Worm (Caenorhabditis elegans) whole organism, L4 larva: ENCODE measurements around the gene ceh-43.

Experiments used
- F26F4.8 ChIP-seq: fragments of 200-800 bp; sonication (Bioruptor generic); conservative IDR thresholded peaks from 2 replicates; pipeline ENCODE4 v1.3.6; 2022; ENCODE audit warnings: missing genetic modification characterization, missing compliant biosample characterization
- F37D6.2 ChIP-seq: sonication (generic microtip); optimal IDR thresholded peaks from 2 replicates; lab custom pipeline; 2016; ENCODE audit warnings: mild to moderate bottlenecking, missing genetic modification characterization, missing compliant biosample characterization
- T20F7.1 ChIP-seq: fragments of 200-800 bp; sonication (Bioruptor generic); optimal IDR thresholded peaks from 2 replicates; lab custom pipeline; 2018; ENCODE audit warnings: mild to moderate bottlenecking, missing genetic modification characterization, missing compliant biosample characterization
- T26A8.4 ChIP-seq: fragments of 200-800 bp; sonication (Bioruptor generic); IDR thresholded peaks from 2 replicates; pipeline ENCODE4 v1.3.6; 2022; ENCODE audit warnings: missing genetic modification characterization, missing compliant biosample characterization
- Y48G9A.11 ChIP-seq: fragments of 200-800 bp; sonication (Bioruptor generic); IDR thresholded peaks from 2 replicates; pipeline ENCODE4 v1.3.6; 2022; ENCODE audit warnings: missing genetic modification reagents, missing genetic modification characterization, missing compliant biosample characterization
- Y5F2A.4 ChIP-seq: fragments of 200-800 bp; sonication (Bioruptor generic); optimal IDR thresholded peaks from 2 replicates; lab custom pipeline; 2018; ENCODE audit warnings: mild to moderate bottlenecking, missing genetic modification characterization, missing compliant biosample characterization
- ZK546.5 ChIP-seq, 2 experiments: sonication (generic microtip); optimal IDR thresholded peaks; 2 replicates each; lab custom pipeline; 2017; ENCODE audit warnings: missing biosample characterization in 2 of 2, missing genetic modification characterization in 2 of 2
- aha-1 ChIP-seq: fragments of 150-350 bp; peaks from one replicate; lab custom pipeline; 2014; ENCODE audit warnings: missing biosample characterization, missing genetic modification characterization
- attf-4 ChIP-seq: sonication (generic microtip); optimal IDR thresholded peaks from 3 replicates; lab custom pipeline; 2017; ENCODE audit warnings: missing biosample characterization, missing genetic modification characterization
- ceh-20 ChIP-seq: fragments of 200-800 bp; sonication (Bioruptor generic); IDR thresholded peaks from 2 replicates; pipeline ENCODE4 v1.3.6; 2022; ENCODE audit warnings: missing genetic modification reagents, missing genetic modification characterization, missing compliant biosample characterization
- ceh-44 ChIP-seq: fragments of 200-800 bp; sonication (Bioruptor generic); IDR thresholded peaks from 2 replicates; pipeline ENCODE4 v1.3.6; 2022; ENCODE audit warnings: missing genetic modification reagents, missing genetic modification characterization, missing compliant biosample characterization
- ctbp-1 ChIP-seq: fragments of 200-800 bp; sonication (Bioruptor generic); IDR thresholded peaks from 2 replicates; pipeline ENCODE4 v1.3.6; 2022; ENCODE audit warnings: missing genetic modification reagents, missing genetic modification characterization, missing compliant biosample characterization
- daf-12 ChIP-seq: fragments of 150-350 bp; optimal IDR thresholded peaks from 2 replicates; lab custom pipeline; 2014; ENCODE audit warnings: missing biosample characterization, missing genetic modification reagents, missing genetic modification characterization
- daf-8 ChIP-seq: fragments of 200-800 bp; sonication (Bioruptor generic); IDR thresholded peaks from 2 replicates; pipeline ENCODE4 v1.3.6; 2022; ENCODE audit warnings: missing genetic modification characterization, missing compliant biosample characterization
- dmd-8 ChIP-seq: fragments of 200-800 bp; sonication (Bioruptor generic); IDR thresholded peaks from 2 replicates; pipeline ENCODE4 v1.3.6; 2022; ENCODE audit warnings: missing genetic modification characterization, missing compliant biosample characterization
- dmd-9 ChIP-seq: fragments of 200-800 bp; sonication (Bioruptor generic); IDR thresholded peaks from 2 replicates; pipeline ENCODE4 v1.3.6; 2022; ENCODE audit warnings: missing genetic modification reagents, missing genetic modification characterization, missing compliant biosample characterization
- duxl-1 ChIP-seq: sonication (generic microtip); optimal IDR thresholded peaks from 2 replicates; lab custom pipeline; 2016; ENCODE audit warnings: mild to moderate bottlenecking, missing genetic modification characterization, moderate library complexity, missing compliant biosample characterization; ENCODE audit not compliant: poor library complexity
- fos-1 ChIP-seq: fragments of 150-350 bp; optimal IDR thresholded peaks from 2 replicates; lab custom pipeline; 2014; ENCODE audit warnings: missing biosample characterization, missing genetic modification characterization
- hlh-30 ChIP-seq: sonication (generic microtip); optimal IDR thresholded peaks from 2 replicates; lab custom pipeline; 2017; ENCODE audit warnings: antibody characterized with exemption, mild to moderate bottlenecking, missing genetic modification characterization, missing compliant biosample characterization; ENCODE audit not compliant: insufficient read depth
- hmg-1.1 ChIP-seq: fragments of 200-800 bp; sonication (Bioruptor generic); IDR thresholded peaks from 2 replicates; pipeline ENCODE4 v1.3.6; 2022; ENCODE audit warnings: missing genetic modification reagents, missing genetic modification characterization, missing compliant biosample characterization
- jun-1 ChIP-seq: fragments of 150-350 bp; optimal IDR thresholded peaks from 2 replicates; lab custom pipeline; 2014; ENCODE audit warnings: missing biosample characterization, missing genetic modification reagents, missing genetic modification characterization
- lin-1 ChIP-seq: fragments of 200-800 bp; sonication (Bioruptor generic); IDR thresholded peaks from 2 replicates; pipeline ENCODE4 v1.3.6; 2022; ENCODE audit warnings: missing genetic modification reagents, missing genetic modification characterization, missing compliant biosample characterization
- lin-13 ChIP-seq: fragments of 150-350 bp; optimal IDR thresholded peaks from 2 replicates; lab custom pipeline; 2014; ENCODE audit warnings: missing biosample characterization, missing genetic modification reagents, missing genetic modification characterization
- lin-15B ChIP-seq: fragments of 150-350 bp; sonication (generic microtip); optimal IDR thresholded peaks from 3 replicates; lab custom pipeline; 2014; ENCODE audit warnings: missing biosample characterization, missing genetic modification characterization
- lin-29 ChIP-seq: fragments of 200-800 bp; sonication (Bioruptor generic); IDR thresholded peaks from 2 replicates; pipeline ENCODE4 v1.3.6; 2022; ENCODE audit warnings: missing genetic modification reagents, missing genetic modification characterization, missing compliant biosample characterization
- lin-38 ChIP-seq: fragments of 200-800 bp; sonication (Bioruptor generic); IDR thresholded peaks from 2 replicates; pipeline ENCODE4 v1.3.6; 2022; ENCODE audit warnings: missing genetic modification reagents, missing genetic modification characterization, missing compliant biosample characterization
- lin-39 ChIP-seq: fragments of 150-350 bp; optimal IDR thresholded peaks from 2 replicates; lab custom pipeline; 2014; ENCODE audit warnings: missing biosample characterization, missing genetic modification reagents, missing genetic modification characterization
- lir-3 ChIP-seq: sonication (generic microtip); optimal IDR thresholded peaks from 2 replicates; lab custom pipeline; 2016; ENCODE audit warnings: mild to moderate bottlenecking, missing genetic modification characterization, missing compliant biosample characterization
- lsy-2 ChIP-seq, 2 experiments: fragments of 150-350 bp in 1 of 2; sonication (generic microtip) in 1 of 2; optimal IDR thresholded peaks; 2 replicates each; lab custom pipeline; 2014 to 2017; ENCODE audit warnings: missing biosample characterization in 2 of 2, missing genetic modification characterization in 2 of 2
- mdl-1 ChIP-seq, 2 experiments: fragments of 150-350 bp in 1 of 2; sonication (generic microtip) in 1 of 2; optimal IDR thresholded peaks; 2 replicates each; lab custom pipeline; 2014 to 2017; ENCODE audit warnings: missing biosample characterization in 2 of 2, missing genetic modification characterization in 2 of 2
- mxl-2 ChIP-seq: fragments of 200-800 bp; sonication (Bioruptor generic); conservative IDR thresholded peaks from 2 replicates; pipeline ENCODE4 v1.3.6; 2022; ENCODE audit warnings: missing genetic modification reagents, missing genetic modification characterization, missing compliant biosample characterization
- nhr-25 ChIP-seq: sonication (generic microtip); optimal IDR thresholded peaks from 2 replicates; lab custom pipeline; 2017; ENCODE audit warnings: missing genetic modification characterization, mild to moderate bottlenecking, missing compliant biosample characterization, antibody characterized with exemption, moderate library complexity, borderline replicate concordance; ENCODE audit not compliant: insufficient read depth
- nhr-48 ChIP-seq: sonication (generic microtip); optimal IDR thresholded peaks from 2 replicates; lab custom pipeline; 2016; ENCODE audit warnings: mild to moderate bottlenecking, missing genetic modification characterization, missing compliant biosample characterization
- nhr-76 ChIP-seq: fragments of 150-350 bp; optimal IDR thresholded peaks from 2 replicates; lab custom pipeline; 2014; ENCODE audit warnings: missing biosample characterization, missing genetic modification characterization
- pqm-1 ChIP-seq: sonication (generic microtip); optimal IDR thresholded peaks from 2 replicates; lab custom pipeline; 2017; ENCODE audit warnings: missing biosample characterization, missing genetic modification characterization
- saeg-2 ChIP-seq: fragments of 200-800 bp; sonication (Bioruptor generic); IDR thresholded peaks from 2 replicates; pipeline ENCODE4 v1.3.6; 2022; ENCODE audit warnings: missing genetic modification reagents, missing genetic modification characterization, missing compliant biosample characterization
- sdz-12 ChIP-seq: fragments of 200-800 bp; sonication (Bioruptor generic); optimal IDR thresholded peaks from 2 replicates; lab custom pipeline; 2018; ENCODE audit warnings: mild to moderate bottlenecking, missing genetic modification characterization, missing compliant biosample characterization
- set-16 ChIP-seq: fragments of 200-800 bp; sonication (Bioruptor generic); IDR thresholded peaks from 2 replicates; pipeline ENCODE4 v1.3.6; 2022; ENCODE audit warnings: missing genetic modification reagents, missing genetic modification characterization, missing compliant biosample characterization
- skn-1 ChIP-seq: fragments of 150-350 bp; optimal IDR thresholded peaks from 2 replicates; lab custom pipeline; 2014; ENCODE audit warnings: missing biosample characterization, missing genetic modification characterization
- snpc-1.2 ChIP-seq: fragments of 200-800 bp; sonication (Bioruptor generic); IDR thresholded peaks from 2 replicates; pipeline ENCODE4 v1.3.6; 2022; ENCODE audit warnings: missing genetic modification reagents, missing genetic modification characterization, missing compliant biosample characterization
- snpc-4 ChIP-seq: fragments of 150-350 bp; optimal IDR thresholded peaks from 2 replicates; lab custom pipeline; 2014; ENCODE audit warnings: missing biosample characterization, missing genetic modification characterization
- spr-1 ChIP-seq: sonication (generic microtip); optimal IDR thresholded peaks from 2 replicates; lab custom pipeline; 2016; ENCODE audit warnings: mild to moderate bottlenecking, missing genetic modification characterization, missing compliant biosample characterization
- tag-97 ChIP-seq: fragments of 200-800 bp; sonication (Bioruptor generic); IDR thresholded peaks from 2 replicates; pipeline ENCODE4 v1.3.6; 2022; ENCODE audit warnings: missing genetic modification characterization, missing compliant biosample characterization
- tra-1 ChIP-seq: fragments of 200-800 bp; sonication (Bioruptor generic); IDR thresholded peaks from 2 replicates; pipeline ENCODE4 v1.3.6; 2022; ENCODE audit warnings: missing genetic modification reagents, missing genetic modification characterization, missing compliant biosample characterization
- unc-62 ChIP-seq, 3 experiments: fragments of 150-350 bp in 1 of 3; sonication (generic microtip); optimal IDR thresholded peaks in 2 of 3; peaks in 1 of 3; 1 replicate in 1 of 3; 2 replicates in 2 of 3; lab custom pipeline; 2014 to 2017; ENCODE audit warnings: missing biosample characterization in 3 of 3, missing genetic modification characterization in 3 of 3, missing genetic modification reagents in 3 of 3, missing genotype in 1 of 3
- vab-7 ChIP-seq: fragments of 200-800 bp; sonication (Bioruptor generic); IDR thresholded peaks from 2 replicates; pipeline ENCODE4 v1.3.6; 2022; ENCODE audit warnings: missing genetic modification reagents, missing genetic modification characterization, missing compliant biosample characterization
- zfp-3 ChIP-seq: fragments of 200-800 bp; sonication (Bioruptor generic); conservative IDR thresholded peaks from 2 replicates; pipeline ENCODE4 v1.3.6; 2022; ENCODE audit warnings: missing genetic modification reagents, missing genetic modification characterization, missing compliant biosample characterization
- ztf-11 ChIP-seq: fragments of 150-350 bp; optimal IDR thresholded peaks from 2 replicates; lab custom pipeline; 2014; ENCODE audit warnings: missing biosample characterization, missing genetic modification characterization
- ztf-7 ChIP-seq: fragments of 150-350 bp; optimal IDR thresholded peaks from 2 replicates; lab custom pipeline; 2014; ENCODE audit warnings: missing biosample characterization, missing genetic modification characterization

ceh-43 gene

DNA sequence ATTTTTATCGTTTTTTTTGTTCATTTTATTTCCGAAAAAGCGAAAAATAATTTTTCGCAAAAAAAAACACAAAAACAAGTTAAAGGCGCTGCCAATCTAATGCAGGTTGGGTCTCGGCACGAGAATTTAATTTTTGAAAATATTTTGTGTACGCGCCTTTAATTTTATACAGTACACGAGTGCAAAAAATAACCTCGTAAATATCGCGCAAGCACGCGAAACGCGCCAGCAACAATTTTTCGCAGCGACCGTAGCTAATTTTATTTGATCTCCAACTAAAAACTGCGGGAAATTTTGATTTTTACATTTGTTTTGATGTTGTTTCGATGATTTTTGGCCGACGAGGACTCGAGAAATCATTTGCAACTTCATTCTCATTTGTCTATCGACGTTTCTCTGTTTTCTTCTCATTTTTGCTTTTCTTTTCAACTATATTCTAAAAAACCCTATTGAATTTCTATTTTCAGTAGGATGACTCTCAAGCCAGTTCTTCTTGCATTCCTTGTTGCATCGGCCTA lies 39.2 kb upstream of the ceh-43 start, which contains the start of gene cpg-1 (continued):
- no peak for TF ChIP-seq skn-1 (tag; lab: Kevin White, UChicago)
- no peak for TF ChIP-seq ZK546.5 (tag; optimal IDR thresholded peaks at IDR 0.05; lab: Kevin White, UChicago)
- TF ChIP-seq Y48G9A.11 (GFP tag; lab: Robert Waterston, UW) = peak; percentile 92
- TF ChIP-seq ceh-20 (GFP tag; lab: Robert Waterston, UW) = no peak
- no peak for TF ChIP-seq fos-1 (tag; lab: Kevin White, UChicago)
- no peak for TF ChIP-seq T20F7.1 (GFP tag; lab: Kevin White, UChicago)
- TF ChIP-seq F26F4.8 (GFP tag; lab: Robert Waterston, UW) = no peak
- no peak for TF ChIP-seq dmd-8 (GFP tag; lab: Robert Waterston, UW)
- no peak for TF ChIP-seq nhr-48 (tag; lab: Kevin White, UChicago)
- no peak for TF ChIP-seq vab-7 (GFP tag; lab: Robert Waterston, UW)
- TF ChIP-seq spr-1 = no peak
- TF ChIP-seq saeg-2 (GFP tag; lab: Robert Waterston, UW) = no peak
- no peak for TF ChIP-seq tra-1 (GFP tag; lab: Robert Waterston, UW)
- TF ChIP-seq jun-1 (tag; lab: Kevin White, UChicago) = no peak
- TF ChIP-seq dmd-9 (GFP tag; lab: Robert Waterston, UW) = no peak
- no peak for TF ChIP-seq nhr-25 (tag; lab: Kevin White, UChicago)
- TF ChIP-seq duxl-1 (tag; lab: Kevin White, UChicago) = no peak
- no peak for TF ChIP-seq attf-4 (tag; lab: Kevin White, UChicago)
- TF ChIP-seq unc-62 (GFP tag; optimal IDR thresholded peaks at IDR 0.05 in 1 of 2; lab: Kevin White, UChicago) = no peak
- no peak for TF ChIP-seq unc-62 (tag; optimal IDR thresholded peaks at IDR 0.05; lab: Kevin White, UChicago)
- TF ChIP-seq ztf-7 (tag; lab: Kevin White, UChicago) = no peak
- TF ChIP-seq Y5F2A.4 (GFP tag; lab: Kevin White, UChicago) = no peak
- no peak for TF ChIP-seq zfp-3 (GFP tag; lab: Robert Waterston, UW)
- TF ChIP-seq T26A8.4 = no peak
- TF ChIP-seq lin-13 = peak; percentile 43
- no peak for TF ChIP-seq hmg-1.1 (GFP tag; lab: Robert Waterston, UW)
- TF ChIP-seq set-16 = no peak
- TF ChIP-seq pqm-1 (tag; lab: Kevin White, UChicago) = no peak
- no peak for TF ChIP-seq mxl-2 (GFP tag; lab: Robert Waterston, UW)
- TF ChIP-seq lir-3 (tag; lab: Kevin White, UChicago) = no peak
- TF ChIP-seq F37D6.2 (tag; lab: Kevin White, UChicago) = no peak
- TF ChIP-seq ztf-11 (tag; lab: Kevin White, UChicago) = no peak
- TF ChIP-seq hlh-30 = no peak
- peak in 1 of 2 experiments; percentile 64 for TF ChIP-seq lsy-2 (tag; optimal IDR thresholded peaks at IDR 0.05; lab: Kevin White, UChicago)
- TF ChIP-seq daf-12 = no peak
- no peak for TF ChIP-seq lin-39 (tag; lab: Kevin White, UChicago)
- no peak for TF ChIP-seq lin-1
- no peak for TF ChIP-seq lin-15B (tag; lab: Kevin White, UChicago)
- TF ChIP-seq ceh-44 (GFP tag; lab: Robert Waterston, UW) = peak; percentile 60; the same call in 1 of the 2 replicates
- no peak for TF ChIP-seq aha-1 (tag; lab: Kevin White, UChicago)
- no peak for TF ChIP-seq tag-97 (GFP tag; lab: Robert Waterston, UW)
- TF ChIP-seq daf-8 = no peak
- TF ChIP-seq ctbp-1 (GFP tag; lab: Robert Waterston, UW) = no peak
- TF ChIP-seq sdz-12 (GFP tag; lab: Kevin White, UChicago) = no peak
- peak; percentile 90 for TF ChIP-seq snpc-1.2 (GFP tag; lab: Robert Waterston, UW)
- no peak for TF ChIP-seq mdl-1 (tag; optimal IDR thresholded peaks at IDR 0.05; lab: Kevin White, UChicago)
- no peak for TF ChIP-seq snpc-4
- TF ChIP-seq nhr-76 (tag; lab: Kevin White, UChicago) = no peak
- TF ChIP-seq lin-29 (GFP tag; lab: Robert Waterston, UW) = no peak
- peak; percentile 88 for TF ChIP-seq lin-38 (GFP tag; lab: Robert Waterston, UW)
